Worm (Caenorhabditis elegans) whole organism, late embryonic: ENCODE data around the gene C26F1.3.

Experiments
- C38D4.7 ChIP-seq: fragments of 200-800 bp; sonication (Bioruptor generic); optimal IDR thresholded peaks from 2 replicates; lab custom pipeline; 2018; ENCODE audit warnings: mild to moderate bottlenecking, missing genetic modification characterization, moderate library complexity, missing compliant biosample characterization
- F13H6.1 ChIP-seq: sonication (generic microtip); optimal IDR thresholded peaks from 2 replicates; lab custom pipeline; 2016; ENCODE audit warnings: missing genetic modification characterization, missing compliant biosample characterization
- K09A11.1 ChIP-seq: sonication (generic microtip); optimal IDR thresholded peaks from 2 replicates; lab custom pipeline; 2017; ENCODE audit warnings: antibody characterized with exemption, mild to moderate bottlenecking, missing genetic modification characterization, missing compliant biosample characterization; ENCODE audit not compliant: insufficient read depth
- T23F11.4 ChIP-seq: fragments of 200-800 bp; sonication (Bioruptor generic); optimal IDR thresholded peaks from 2 replicates; lab custom pipeline; 2018; ENCODE audit warnings: mild to moderate bottlenecking, missing genetic modification characterization, missing compliant biosample characterization
- Y22D7AL.16 ChIP-seq: sonication (generic microtip); optimal IDR thresholded peaks from 2 replicates; lab custom pipeline; 2016; ENCODE audit warnings: missing genetic modification characterization, missing compliant biosample characterization
- ahr-1 ChIP-seq: sonication (generic microtip); optimal IDR thresholded peaks from 2 replicates; lab custom pipeline; 2016; ENCODE audit warnings: missing genetic modification characterization, missing compliant biosample characterization
- ceh-14 ChIP-seq: sonication (generic microtip); optimal IDR thresholded peaks from 2 replicates; lab custom pipeline; 2016; ENCODE audit warnings: missing genotype, missing genetic modification characterization, missing compliant biosample characterization
- ceh-19 ChIP-seq: fragments of 200-800 bp; sonication (Bioruptor generic); optimal IDR thresholded peaks from 2 replicates; lab custom pipeline; 2018; ENCODE audit warnings: mild to moderate bottlenecking, missing genetic modification characterization, missing compliant biosample characterization
- ceh-2 ChIP-seq: sonication (generic microtip); optimal IDR thresholded peaks from 2 replicates; lab custom pipeline; 2016; ENCODE audit warnings: missing genotype, missing genetic modification characterization, missing compliant biosample characterization
- ceh-22 ChIP-seq: sonication (generic microtip); optimal IDR thresholded peaks from 2 replicates; lab custom pipeline; 2017; ENCODE audit warnings: missing biosample characterization, missing genetic modification characterization
- ceh-24 ChIP-seq: sonication (generic microtip); optimal IDR thresholded peaks from 2 replicates; lab custom pipeline; 2016; ENCODE audit warnings: mild to moderate bottlenecking, missing genetic modification characterization, missing compliant biosample characterization
- ceh-30 ChIP-seq: fragments of 150-350 bp; optimal IDR thresholded peaks from 2 replicates; lab custom pipeline; 2014; ENCODE audit warnings: missing biosample characterization, missing genetic modification characterization
- ceh-31 ChIP-seq: sonication (generic microtip); optimal IDR thresholded peaks from 2 replicates; lab custom pipeline; 2016; ENCODE audit warnings: missing genetic modification characterization, missing compliant biosample characterization
- ceh-34 ChIP-seq: sonication (generic microtip); optimal IDR thresholded peaks from 2 replicates; lab custom pipeline; 2016; ENCODE audit warnings: mild to moderate bottlenecking, missing genetic modification characterization, missing compliant biosample characterization
- ceh-48 ChIP-seq: sonication (generic microtip); optimal IDR thresholded peaks from 2 replicates; lab custom pipeline; 2016; ENCODE audit warnings: missing genetic modification characterization, inconsistent platforms, missing compliant biosample characterization
- ceh-6 ChIP-seq: fragments of 200-800 bp; sonication (Bioruptor generic); optimal IDR thresholded peaks from 2 replicates; lab custom pipeline; 2018; ENCODE audit warnings: mild to moderate bottlenecking, missing genetic modification characterization, missing compliant biosample characterization
- ceh-9 ChIP-seq: sonication (generic microtip); optimal IDR thresholded peaks from 2 replicates; lab custom pipeline; 2016; ENCODE audit warnings: mild to moderate bottlenecking, missing genetic modification characterization, inconsistent platforms, missing compliant biosample characterization
- che-1 ChIP-seq: sonication (generic microtip); optimal IDR thresholded peaks from 2 replicates; lab custom pipeline; 2016; ENCODE audit warnings: mild to moderate bottlenecking, missing genetic modification characterization, missing compliant biosample characterization
- dmd-4 ChIP-seq: sonication (generic microtip); optimal IDR thresholded peaks from 2 replicates; lab custom pipeline; 2016; ENCODE audit warnings: borderline replicate concordance, missing genetic modification characterization, missing compliant biosample characterization
- dve-1 ChIP-seq: sonication (generic microtip); optimal IDR thresholded peaks from 2 replicates; lab custom pipeline; 2017; ENCODE audit warnings: antibody characterized with exemption, mild to moderate bottlenecking, missing genetic modification characterization, missing compliant biosample characterization
- ets-4 ChIP-seq: sonication (generic microtip); optimal IDR thresholded peaks from 2 replicates; lab custom pipeline; 2016; ENCODE audit warnings: missing genetic modification characterization, missing compliant biosample characterization
- fax-1 ChIP-seq: sonication (generic microtip); optimal IDR thresholded peaks from 2 replicates; lab custom pipeline; 2016; ENCODE audit warnings: missing genotype, missing genetic modification characterization, missing compliant biosample characterization
- fkh-6 ChIP-seq: sonication (generic microtip); optimal IDR thresholded peaks from 2 replicates; lab custom pipeline; 2016; ENCODE audit warnings: missing genetic modification characterization, missing compliant biosample characterization
- gmeb-2 ChIP-seq: sonication (generic microtip); optimal IDR thresholded peaks from 2 replicates; lab custom pipeline; 2016; ENCODE audit warnings: missing genetic modification characterization, inconsistent platforms, missing compliant biosample characterization
- hlh-13 ChIP-seq: fragments of 200-800 bp; sonication (Bioruptor generic); optimal IDR thresholded peaks from 2 replicates; lab custom pipeline; 2018; ENCODE audit warnings: mild to moderate bottlenecking, missing genetic modification characterization, missing compliant biosample characterization
- hlh-15 ChIP-seq: sonication (generic microtip); optimal IDR thresholded peaks from 2 replicates; lab custom pipeline; 2016; ENCODE audit warnings: missing genetic modification characterization, missing compliant biosample characterization
- hlh-30 ChIP-seq: sonication (generic microtip); optimal IDR thresholded peaks from 2 replicates; lab custom pipeline; 2017; ENCODE audit warnings: antibody characterized with exemption, missing genetic modification characterization, missing compliant biosample characterization; ENCODE audit not compliant: insufficient read depth
- hlh-8 ChIP-seq: sonication (generic microtip); optimal IDR thresholded peaks from 2 replicates; lab custom pipeline; 2016; ENCODE audit warnings: missing genotype, missing genetic modification characterization, missing compliant biosample characterization
- lim-6 ChIP-seq: sonication (generic microtip); optimal IDR thresholded peaks from 2 replicates; lab custom pipeline; 2016; ENCODE audit warnings: missing genetic modification characterization, missing compliant biosample characterization
- lin-11 ChIP-seq: fragments of 200-800 bp; sonication (Bioruptor generic); optimal IDR thresholded peaks from 2 replicates; lab custom pipeline; 2018; ENCODE audit warnings: mild to moderate bottlenecking, missing genetic modification characterization, missing compliant biosample characterization
- madf-2 ChIP-seq: sonication (generic microtip); optimal IDR thresholded peaks from 2 replicates; lab custom pipeline; 2017; ENCODE audit warnings: missing genetic modification characterization, missing compliant biosample characterization
- mec-3 ChIP-seq: sonication (generic microtip); optimal IDR thresholded peaks from 2 replicates; lab custom pipeline; 2016; ENCODE audit warnings: borderline replicate concordance, missing genetic modification characterization, missing compliant biosample characterization
- nhr-11 ChIP-seq: fragments of 150-350 bp; optimal IDR thresholded peaks from 2 replicates; lab custom pipeline; 2014; ENCODE audit warnings: missing biosample characterization, missing genetic modification characterization
- nhr-232 ChIP-seq: sonication (generic microtip); optimal IDR thresholded peaks from 2 replicates; lab custom pipeline; 2016; ENCODE audit warnings: missing genetic modification characterization, missing compliant biosample characterization
- npax-4 ChIP-seq: sonication (generic microtip); optimal IDR thresholded peaks from 2 replicates; lab custom pipeline; 2016; ENCODE audit warnings: missing genetic modification characterization, missing compliant biosample characterization
- odd-2 ChIP-seq: sonication (generic microtip); optimal IDR thresholded peaks from 2 replicates; lab custom pipeline; 2017; ENCODE audit warnings: antibody characterized with exemption, mild to moderate bottlenecking, missing genetic modification characterization, missing compliant biosample characterization
- pag-3 ChIP-seq: sonication (generic microtip); optimal IDR thresholded peaks from 2 replicates; lab custom pipeline; 2016; ENCODE audit warnings: missing compliant biosample characterization, missing genetic modification characterization, borderline replicate concordance
- pax-1 ChIP-seq: fragments of 150-350 bp; optimal IDR thresholded peaks from 2 replicates; lab custom pipeline; 2014; ENCODE audit warnings: missing biosample characterization, missing genetic modification characterization
- pha-2 ChIP-seq: sonication (generic microtip); optimal IDR thresholded peaks from 2 replicates; lab custom pipeline; 2017; ENCODE audit warnings: mild to moderate bottlenecking, missing genetic modification characterization, missing compliant biosample characterization
- pqm-1 ChIP-seq: sonication (generic microtip); optimal IDR thresholded peaks from 2 replicates; lab custom pipeline; 2016; ENCODE audit warnings: missing genetic modification characterization, missing compliant biosample characterization
- ref-2 ChIP-seq: sonication (generic microtip); optimal IDR thresholded peaks from 2 replicates; lab custom pipeline; 2016; ENCODE audit warnings: missing genetic modification characterization, missing compliant biosample characterization
- rnt-1 ChIP-seq: sonication (generic microtip); optimal IDR thresholded peaks from 2 replicates; lab custom pipeline; 2016; ENCODE audit warnings: missing genetic modification characterization, missing compliant biosample characterization
- sdc-2 ChIP-seq: sonication (generic microtip); optimal IDR thresholded peaks from 2 replicates; lab custom pipeline; 2016; ENCODE audit warnings: missing genotype, missing genetic modification characterization, missing compliant biosample characterization
- syd-9 ChIP-seq: sonication (generic microtip); optimal IDR thresholded peaks from 2 replicates; lab custom pipeline; 2016; ENCODE audit warnings: mild to moderate bottlenecking, missing genetic modification characterization, moderate library complexity, missing compliant biosample characterization
- tbx-7 ChIP-seq: sonication (generic microtip); optimal IDR thresholded peaks from 2 replicates; lab custom pipeline; 2016; ENCODE audit warnings: missing genotype, missing genetic modification characterization, missing compliant biosample characterization
- unc-3 ChIP-seq, 2 experiments: fragments of 200-800 bp in 1 of 2; sonication (Bioruptor generic) in 1 of 2; sonication (generic microtip) in 1 of 2; conservative IDR thresholded peaks in 1 of 2; optimal IDR thresholded peaks in 1 of 2; 2 replicates each; pipeline versions ENCODE4 v1.3.6 to Lab custom; 2016 to 2022; ENCODE audit warnings: missing compliant biosample characterization in 2 of 2, missing genetic modification characterization in 2 of 2, missing genetic modification reagents in 1 of 2
- unc-42 ChIP-seq: sonication (generic microtip); optimal IDR thresholded peaks from 2 replicates; lab custom pipeline; 2016; ENCODE audit warnings: missing genotype, missing genetic modification characterization, missing compliant biosample characterization
- unc-86 ChIP-seq: sonication (generic microtip); optimal IDR thresholded peaks from 2 replicates; lab custom pipeline; 2016; ENCODE audit warnings: missing genetic modification characterization, missing compliant biosample characterization
- zip-5 ChIP-seq: sonication (generic microtip); optimal IDR thresholded peaks from 2 replicates; lab custom pipeline; 2016; ENCODE audit warnings: missing genetic modification characterization, missing compliant biosample characterization
- ztf-16 ChIP-seq: sonication (generic microtip); optimal IDR thresholded peaks from 2 replicates; lab custom pipeline; 2017; ENCODE audit warnings: missing genetic modification characterization, missing compliant biosample characterization

C26F1.3 gene

DNA sequence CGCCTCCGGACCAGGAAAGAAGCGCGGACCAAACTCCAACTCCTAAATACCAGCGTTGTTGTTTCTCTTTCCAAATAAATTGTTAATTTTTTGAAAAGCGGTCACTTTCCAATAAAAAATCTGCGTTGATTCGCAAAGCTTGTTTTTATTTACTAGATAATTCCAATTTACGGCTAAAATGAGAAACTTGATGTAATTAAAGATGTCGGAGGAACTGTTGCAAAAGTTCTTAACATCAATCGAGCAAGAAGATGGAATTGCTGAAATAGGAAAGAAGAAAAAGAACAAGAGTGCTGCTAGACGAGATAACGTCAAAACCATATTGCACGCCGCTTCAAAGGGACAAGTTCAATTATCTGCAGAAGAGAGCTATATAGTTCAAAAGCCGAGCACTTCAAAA lies at the start of gene C26F1.3:
C26F1.3 (plus strand) TSS at position 203 of the 400 bp plus-strand sequence.
- no peak for TF ChIP-seq K09A11.1 (tag; lab: Kevin White, UChicago)
- TF ChIP-seq Y22D7AL.16 (tag; lab: Kevin White, UChicago): no peak
- TF ChIP-seq ceh-2 (tag; lab: Kevin White, UChicago): no peak
- no peak for TF ChIP-seq hlh-8
- no peak for TF ChIP-seq unc-42 (tag; lab: Kevin White, UChicago)
- no peak for TF ChIP-seq ref-2 (tag; lab: Kevin White, UChicago)
- no peak for TF ChIP-seq tbx-7 (tag; lab: Kevin White, UChicago)
- no peak for TF ChIP-seq pha-2 (tag; lab: Kevin White, UChicago)
- no peak for TF ChIP-seq npax-4 (tag; lab: Kevin White, UChicago)
- no peak for TF ChIP-seq sdc-2 (tag; lab: Kevin White, UChicago)
- TF ChIP-seq ceh-6 (GFP tag; lab: Kevin White, UChicago): no peak
- no peak for TF ChIP-seq gmeb-2 (tag; lab: Kevin White, UChicago)
- TF ChIP-seq pax-1: no peak
- no peak for TF ChIP-seq madf-2 (tag; lab: Kevin White, UChicago)
- TF ChIP-seq ceh-34 (tag; lab: Kevin White, UChicago): no peak
- TF ChIP-seq nhr-232 (tag; lab: Kevin White, UChicago): no peak
- no peak for TF ChIP-seq ztf-16
- no peak for TF ChIP-seq lin-11 (tag; lab: Kevin White, UChicago)

DNA sequence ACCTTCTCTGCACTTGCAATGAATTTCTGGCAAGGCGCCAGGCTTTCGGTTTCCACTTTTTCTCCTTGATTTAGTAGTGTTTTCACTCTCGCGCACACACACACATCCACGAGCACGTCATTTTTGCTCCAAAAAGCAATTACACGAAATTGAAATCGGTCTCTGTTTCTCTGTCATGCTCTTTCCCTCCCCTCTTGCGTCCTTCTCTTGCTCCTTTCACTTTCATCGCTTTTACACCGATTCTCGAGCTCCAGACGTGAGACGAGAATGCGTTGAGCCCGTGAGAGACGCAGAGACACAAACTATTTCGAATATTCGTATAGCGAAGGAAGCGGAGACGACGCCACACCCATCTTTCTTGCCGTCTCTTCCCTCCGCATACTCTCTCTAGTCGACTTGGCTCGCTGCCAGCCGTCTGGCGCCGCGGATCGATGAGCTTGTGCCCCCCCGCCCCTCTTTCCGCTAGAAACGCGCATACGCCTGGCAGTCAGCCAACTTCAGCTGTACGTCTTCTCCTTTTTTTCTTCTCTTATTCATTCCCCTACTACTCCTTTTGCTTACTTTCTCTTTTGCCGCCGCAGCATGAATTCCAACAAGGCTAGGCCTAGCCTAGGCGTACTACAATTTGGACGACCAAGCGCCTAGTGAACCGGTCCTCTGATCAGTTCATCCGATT lies 49.0 kb upstream of the C26F1.3 start:
- TF ChIP-seq syd-9 (peak; percentile 58), rnt-1 (peak; percentile 53), che-1 (tag; lab: Kevin White, UChicago) (no peak), pag-3 (tag; lab: Kevin White, UChicago) (no peak), ceh-9 (tag; lab: Kevin White, UChicago) (no peak), C38D4.7 (no peak), odd-2 (no peak), pqm-1 (no peak), ceh-14 (tag; lab: Kevin White, UChicago) (peak; percentile 92), npax-4 (tag; lab: Kevin White, UChicago) (no peak), ceh-22 (tag; lab: Kevin White, UChicago) (no peak), unc-86 (tag; lab: Kevin White, UChicago) (no peak), unc-3 (GFP tag; conservative IDR thresholded peaks at IDR 0.05; lab: Robert Waterston, UW) (no peak), unc-3 (tag; optimal IDR thresholded peaks at IDR 0.05; lab: Kevin White, UChicago) (peak; percentile 51), hlh-15 (tag; lab: Kevin White, UChicago) (no peak), ceh-34 (tag; lab: Kevin White, UChicago) (peak; percentile 84), T23F11.4 (GFP tag; lab: Kevin White, UChicago) (peak; percentile 19), zip-5 (no peak), mec-3 (tag; lab: Kevin White, UChicago) (no peak), ceh-19 (GFP tag; lab: Kevin White, UChicago) (peak; percentile 47), ztf-16 (no peak), fkh-6 (tag; lab: Kevin White, UChicago) (no peak), ets-4 (tag; lab: Kevin White, UChicago) (no peak), ceh-30 (tag; lab: Kevin White, UChicago) (no peak), dmd-4 (tag; lab: Kevin White, UChicago) (peak; percentile 17), F13H6.1 (tag; lab: Kevin White, UChicago) (no peak), madf-2 (tag; lab: Kevin White, UChicago) (no peak), nhr-11 (tag; lab: Kevin White, UChicago) (no peak), lim-6 (peak; percentile 87), ceh-24 (tag; lab: Kevin White, UChicago) (no peak), ceh-31 (tag; lab: Kevin White, UChicago) (peak; percentile 77), hlh-13 (GFP tag; lab: Kevin White, UChicago) (peak; percentile 29), ceh-48 (peak; percentile 63), gmeb-2 (tag; lab: Kevin White, UChicago) (no peak), hlh-30 (tag; lab: Kevin White, UChicago) (no peak), dve-1 (tag; lab: Kevin White, UChicago) (peak; percentile 32), ahr-1 (tag; lab: Kevin White, UChicago) (no peak), fax-1 (tag; lab: Kevin White, UChicago) (no peak)
